Worm (Caenorhabditis elegans) whole organism, early embryonic: Measurements from ENCODE around the gene col-81.

Experiments
- B0310.2 ChIP-seq: sonication (generic microtip); optimal IDR thresholded peaks from 2 replicates; lab custom pipeline; 2016; ENCODE audit warnings: mild to moderate bottlenecking, missing genetic modification characterization, missing compliant biosample characterization
- ama-1 ChIP-seq: fragments of 150-350 bp; optimal IDR thresholded peaks from 2 replicates; lab custom pipeline; 2014
- ets-7 ChIP-seq: sonication (generic microtip); optimal IDR thresholded peaks from 2 replicates; lab custom pipeline; 2016; ENCODE audit warnings: missing genotype, missing genetic modification characterization, missing compliant biosample characterization
- flt-1 ChIP-seq: fragments of 200-800 bp; sonication (Bioruptor generic); IDR thresholded peaks from 2 replicates; pipeline ENCODE4 v1.3.6; 2022; ENCODE audit warnings: missing genetic modification characterization, missing compliant biosample characterization

ce11 chrII:11030297-11030696 lies 16.7 kb upstream of the col-81 start, which contains the start of gene nlp-18:
- no peak for TF ChIP-seq ama-1
- no peak for TF ChIP-seq ets-7
- no peak for TF ChIP-seq flt-1
- no peak for TF ChIP-seq B0310.2 (tag; lab: Kevin White, UChicago)
